Worm (Caenorhabditis elegans) whole organism, young adult: Measurements from ENCODE around the gene dot-1.5.

Experiments
- dpl-1 ChIP-seq: fragments of 150-350 bp; optimal IDR thresholded peaks from 2 replicates; lab custom pipeline; 2014; ENCODE audit warnings: missing biosample characterization, missing genetic modification reagents, missing genetic modification characterization
- hmg-1.2 ChIP-seq: fragments of 200-800 bp; sonication (Bioruptor generic); IDR thresholded peaks from 2 replicates; pipeline ENCODE4 v1.3.6; 2022; ENCODE audit warnings: missing genetic modification reagents, missing genetic modification characterization, missing compliant biosample characterization
- mes-4 ChIP-seq: sonication (generic microtip); optimal IDR thresholded peaks from 2 replicates; lab custom pipeline; 2016; ENCODE audit warnings: missing genotype, missing genetic modification characterization, missing compliant biosample characterization
- nfya-1 ChIP-seq: sonication (generic microtip); optimal IDR thresholded peaks from 2 replicates; lab custom pipeline; 2017; ENCODE audit warnings: antibody characterized with exemption, missing compliant biosample characterization, missing genetic modification characterization, borderline replicate concordance; ENCODE audit not compliant: insufficient read depth
- nhr-90 ChIP-seq: sonication (generic microtip); optimal IDR thresholded peaks from 2 replicates; lab custom pipeline; 2016; ENCODE audit warnings: missing genotype, mild to moderate bottlenecking, missing genetic modification characterization, missing compliant biosample characterization
- rpc-1 ChIP-seq, 2 experiments: fragments of 150-350 bp in 1 of 2; sonication (generic microtip) in 1 of 2; optimal IDR thresholded peaks; 2 replicates each; lab custom pipeline; 2014 to 2018; ENCODE audit warnings: missing biosample characterization in 1 of 2, missing genetic modification characterization in 1 of 2, missing genetic modification reagents in 1 of 2, missing genotype in 1 of 2
- unc-62 ChIP-seq: fragments of 150-350 bp; optimal IDR thresholded peaks from 2 replicates; lab custom pipeline; 2014; ENCODE audit warnings: missing biosample characterization, missing genetic modification reagents, missing genetic modification characterization
- ztf-6 ChIP-seq: fragments of 200-800 bp; sonication (Bioruptor generic); IDR thresholded peaks from 2 replicates; pipeline ENCODE4 v1.3.6; 2022; ENCODE audit warnings: missing genetic modification reagents, missing genetic modification characterization, missing compliant biosample characterization

- no peak for TF ChIP-seq mes-4 (tag; lab: Kevin White, UChicago)
- no peak for TF ChIP-seq hmg-1.2 (GFP tag; lab: Robert Waterston, UW)
- no peak for TF ChIP-seq nhr-90 (tag; lab: Kevin White, UChicago)
- no peak for TF ChIP-seq rpc-1 (optimal IDR thresholded peaks at IDR 0.05; lab: Kevin White, UChicago)
- no peak for TF ChIP-seq rpc-1 (tag; optimal IDR thresholded peaks at IDR 0.05; lab: Kevin White, UChicago)
- TF ChIP-seq nfya-1 (tag; lab: Kevin White, UChicago) = no peak
- no peak for TF ChIP-seq dpl-1 (GFP tag; lab: Kevin White, UChicago)
- no peak for TF ChIP-seq unc-62
- no peak for TF ChIP-seq ztf-6
Observed at ce11 chrX:1913257-1913656, 4.0 kb upstream of the dot-1.5 start, which contains the start of gene ZC53.1.
